Fruit fly (Drosophila melanogaster) whole organism, embryonic: ENCODE data around the gene CG10513.

Experiments
- CG11398 ChIP-seq: fragments of 200-800 bp; sonication (Bioruptor generic); optimal IDR thresholded peaks from 2 replicates; lab custom pipeline; 2016; ENCODE audit warnings: missing biosample characterization, missing genetic modification characterization
- CG11723 ChIP-seq: fragments of 200-800 bp; sonication (Bioruptor generic); optimal IDR thresholded peaks from 2 replicates; lab custom pipeline; 2017; ENCODE audit warnings: missing biosample characterization, mild to moderate bottlenecking, missing genetic modification characterization
- CG13287 ChIP-seq: fragments of 200-800 bp; sonication (Bioruptor generic); IDR thresholded peaks from 2 replicates; pipeline ENCODE4 v1.3.6; 2022; ENCODE audit warnings: missing biosample characterization, missing genetic modification characterization; ENCODE audit not compliant: partially characterized antibody
- CG13424 ChIP-seq: fragments of 200-800 bp; sonication (Bioruptor generic); optimal IDR thresholded peaks from 2 replicates; lab custom pipeline; 2019; ENCODE audit warnings: missing biosample characterization, mild to moderate bottlenecking, missing genetic modification characterization, moderate library complexity
- CG15011 ChIP-seq: fragments of 200-800 bp; sonication (Bioruptor generic); optimal IDR thresholded peaks from 3 replicates; lab custom pipeline; 2018; ENCODE audit warnings: missing biosample characterization, mild to moderate bottlenecking, missing genetic modification characterization
- CG15269 ChIP-seq: fragments of 200-800 bp; sonication (Bioruptor generic); optimal IDR thresholded peaks from 2 replicates; lab custom pipeline; 2018; ENCODE audit warnings: missing biosample characterization, mild to moderate bottlenecking, missing genetic modification characterization, moderate library complexity
- CG16863 ChIP-seq: fragments of 200-800 bp; sonication (Bioruptor generic); optimal IDR thresholded peaks from 3 replicates; lab custom pipeline; 2016; ENCODE audit warnings: missing biosample characterization, missing genetic modification characterization
- CG17186 ChIP-seq: fragments of 200-800 bp; sonication (Bioruptor generic); optimal IDR thresholded peaks from 3 replicates; lab custom pipeline; 2017; ENCODE audit warnings: missing biosample characterization, missing genetic modification reagents, missing genetic modification characterization
- CG17328 ChIP-seq: fragments of 200-800 bp; sonication (Bioruptor generic); IDR thresholded peaks from 2 replicates; pipeline ENCODE4 v1.3.6; 2022; ENCODE audit warnings: missing biosample characterization, missing genetic modification characterization
- CG1792 ChIP-seq: fragments of 200-800 bp; sonication (Bioruptor generic); optimal IDR thresholded peaks from 2 replicates; lab custom pipeline; 2016; ENCODE audit warnings: missing biosample characterization, missing genetic modification characterization
- CG18599 ChIP-seq: fragments of 200-800 bp; sonication (Bioruptor generic); optimal IDR thresholded peaks from 3 replicates; lab custom pipeline; 2017; ENCODE audit warnings: missing biosample characterization, missing genetic modification characterization, mild to moderate bottlenecking, moderate library complexity, missing genetic modification reagents
- CG3995 ChIP-seq: fragments of 200-800 bp; sonication (Bioruptor generic); optimal IDR thresholded peaks from 3 replicates; lab custom pipeline; 2016; ENCODE audit warnings: missing biosample characterization, missing genetic modification characterization
- CG7357 ChIP-seq: fragments of 200-800 bp; sonication (Bioruptor generic); IDR thresholded peaks from 3 replicates; pipeline ENCODE4 v1.3.6; 2022; ENCODE audit warnings: missing biosample characterization, missing genetic modification characterization
- CG8290 ChIP-seq, 3 experiments: fragments of 200-800 bp; sonication (Bioruptor generic); optimal IDR thresholded peaks; 2 replicates each; lab custom pipeline; 2016 to 2019; ENCODE audit warnings: missing biosample characterization in 3 of 3, missing genetic modification characterization in 3 of 3, mild to moderate bottlenecking in 2 of 3, moderate library complexity in 1 of 3
- CG9817 ChIP-seq: fragments of 200-800 bp; sonication (Bioruptor generic); optimal IDR thresholded peaks from 2 replicates; lab custom pipeline; 2018; ENCODE audit warnings: missing biosample characterization, mild to moderate bottlenecking, missing genetic modification characterization, moderate library complexity
- D ChIP-seq, 2 experiments: fragments of 200-800 bp in 1 of 2; fragments of >200 bp in 1 of 2; sonication (Bioruptor generic) in 1 of 2; optimal IDR thresholded peaks; 2 replicates in 1 of 2; 3 replicates in 1 of 2; lab custom pipeline; 2017; ENCODE audit warnings: mild to moderate bottlenecking in 1 of 2, missing biosample characterization in 1 of 2, missing genetic modification characterization in 1 of 2, missing genetic modification reagents in 1 of 2
- Dref ChIP-seq: fragments of 200-800 bp; sonication (Bioruptor generic); IDR thresholded peaks from 2 replicates; pipeline ENCODE4 v1.3.6; 2022; ENCODE audit warnings: missing biosample characterization, missing genetic modification characterization
- Drgx ChIP-seq: fragments of 200-800 bp; sonication (Bioruptor generic); IDR thresholded peaks from 2 replicates; pipeline ENCODE4 v1.3.6; 2022; ENCODE audit warnings: missing biosample characterization, missing genetic modification characterization
- E2f1 ChIP-seq: fragments of 200-800 bp; sonication (Bioruptor generic); IDR thresholded peaks from 2 replicates; pipeline ENCODE4 v1.3.6; 2022; ENCODE audit warnings: missing biosample characterization, missing genetic modification characterization
- Fer1 ChIP-seq: fragments of 200-800 bp; sonication (Bioruptor generic); optimal IDR thresholded peaks from 2 replicates; lab custom pipeline; 2017; ENCODE audit warnings: missing biosample characterization, mild to moderate bottlenecking, missing genetic modification characterization
- Hr39 ChIP-seq: fragments of >200 bp; optimal IDR thresholded peaks from 2 replicates; lab custom pipeline; 2017
- Hr51 ChIP-seq, 2 experiments: fragments of 200-800 bp; sonication (Bioruptor generic); optimal IDR thresholded peaks; 2 replicates in 1 of 2; 3 replicates in 1 of 2; lab custom pipeline; 2016 to 2018; ENCODE audit warnings: missing biosample characterization in 2 of 2, missing genetic modification characterization in 2 of 2, mild to moderate bottlenecking in 1 of 2, moderate library complexity in 1 of 2
- Nf-YB ChIP-seq: fragments of 200-800 bp; sonication (Bioruptor generic); optimal IDR thresholded peaks from 3 replicates; lab custom pipeline; 2019; ENCODE audit warnings: missing biosample characterization, mild to moderate bottlenecking, missing genetic modification characterization, moderate library complexity
- Usf ChIP-seq: fragments of 200-800 bp; sonication (Bioruptor generic); optimal IDR thresholded peaks from 2 replicates; lab custom pipeline; 2017; ENCODE audit warnings: missing genotype, missing biosample characterization, missing genetic modification characterization
- Vsx1 ChIP-seq: fragments of 200-800 bp; sonication (Bioruptor generic); optimal IDR thresholded peaks from 2 replicates; lab custom pipeline; 2017; ENCODE audit warnings: missing biosample characterization, mild to moderate bottlenecking, missing genetic modification characterization, missing genetic modification reagents
- az2 ChIP-seq: fragments of 200-800 bp; sonication (Bioruptor generic); optimal IDR thresholded peaks from 3 replicates; lab custom pipeline; 2016; ENCODE audit warnings: missing biosample characterization, missing genetic modification characterization
- br ChIP-seq: fragments of >200 bp; optimal IDR thresholded peaks from 2 replicates; lab custom pipeline; 2017
- chm ChIP-seq: fragments of 200-800 bp; sonication (Bioruptor generic); IDR thresholded peaks from 2 replicates; pipeline ENCODE4 v1.3.6; 2022; ENCODE audit warnings: missing biosample characterization, missing genetic modification characterization
- disco-r ChIP-seq: fragments of 200-800 bp; sonication (Bioruptor generic); optimal IDR thresholded peaks from 2 replicates; lab custom pipeline; 2016; ENCODE audit warnings: missing biosample characterization, missing genetic modification characterization
- dysf ChIP-seq: fragments of 200-800 bp; sonication (Bioruptor generic); IDR thresholded peaks from 3 replicates; pipeline ENCODE4 v1.3.6; 2022; ENCODE audit warnings: missing biosample characterization, missing genetic modification characterization
- gce ChIP-seq: fragments of 200-800 bp; sonication (Bioruptor generic); IDR thresholded peaks from 3 replicates; pipeline ENCODE4 v1.3.6; 2022; ENCODE audit warnings: missing biosample characterization, missing genetic modification characterization
- grn ChIP-seq: fragments of 200-800 bp; sonication (Bioruptor generic); optimal IDR thresholded peaks from 3 replicates; lab custom pipeline; 2017; ENCODE audit warnings: missing biosample characterization, missing genetic modification characterization
- ind ChIP-seq: fragments of 200-800 bp; sonication (Bioruptor generic); optimal IDR thresholded peaks from 3 replicates; lab custom pipeline; 2016; ENCODE audit warnings: missing biosample characterization, missing genetic modification characterization
- insv ChIP-seq, 2 experiments: fragments of 200-800 bp; sonication (Bioruptor generic); optimal IDR thresholded peaks; 3 replicates each; lab custom pipeline; 2016 to 2018; ENCODE audit warnings: missing biosample characterization in 2 of 2, missing genetic modification characterization in 2 of 2
- jigr1 ChIP-seq: fragments of 200-800 bp; sonication (Bioruptor generic); IDR thresholded peaks from 3 replicates; pipeline ENCODE4 v1.3.6; 2022; ENCODE audit warnings: missing biosample characterization, missing genetic modification characterization
- jumu ChIP-seq: fragments of 200-800 bp; sonication (Bioruptor generic); optimal IDR thresholded peaks from 3 replicates; lab custom pipeline; 2016; ENCODE audit warnings: missing biosample characterization, missing genetic modification characterization
- kay ChIP-seq: fragments of 200-800 bp; sonication (Bioruptor generic); optimal IDR thresholded peaks from 2 replicates; lab custom pipeline; 2016; ENCODE audit warnings: missing biosample characterization, missing genetic modification characterization
- ken ChIP-seq: fragments of 200-800 bp; sonication (Bioruptor generic); IDR thresholded peaks from 3 replicates; pipeline ENCODE4 v1.3.6; 2022; ENCODE audit warnings: missing biosample characterization, missing genetic modification characterization
- lmd ChIP-seq: fragments of 200-800 bp; sonication (Bioruptor generic); IDR thresholded peaks from 2 replicates; pipeline ENCODE4 v1.3.6; 2022; ENCODE audit warnings: missing biosample characterization, missing genetic modification characterization
- mirr ChIP-seq: fragments of 200-800 bp; sonication (Bioruptor generic); optimal IDR thresholded peaks from 3 replicates; lab custom pipeline; 2018; ENCODE audit warnings: missing biosample characterization, mild to moderate bottlenecking, missing genetic modification characterization
- org-1 ChIP-seq: fragments of 200-800 bp; sonication (Bioruptor generic); optimal IDR thresholded peaks from 2 replicates; lab custom pipeline; 2017; ENCODE audit warnings: missing biosample characterization, missing genetic modification characterization
- pfk ChIP-seq: fragments of 200-800 bp; sonication (Bioruptor generic); optimal IDR thresholded peaks from 2 replicates; lab custom pipeline; 2018; ENCODE audit warnings: missing biosample characterization, mild to moderate bottlenecking, missing genetic modification characterization, moderate library complexity
- phol ChIP-seq: fragments of 200-800 bp; sonication (Bioruptor generic); optimal IDR thresholded peaks from 3 replicates; lab custom pipeline; 2018; ENCODE audit warnings: missing biosample characterization, mild to moderate bottlenecking, missing genetic modification characterization, moderate library complexity
- prd ChIP-seq, 3 experiments: fragments of >200 bp in 2 of 3; fragments of 200-800 bp in 1 of 3; sonication (Bioruptor generic) in 1 of 3; optimal IDR thresholded peaks in 2 of 3; IDR thresholded peaks in 1 of 3; 2 replicates in 2 of 3; 3 replicates in 1 of 3; pipeline versions ENCODE4 v1.3.6 to Lab custom; 2017 to 2022; ENCODE audit warnings: missing biosample characterization in 1 of 3, missing genetic modification characterization in 1 of 3
- sim ChIP-seq: fragments of 200-800 bp; sonication (Bioruptor generic); IDR thresholded peaks from 2 replicates; pipeline ENCODE4 v1.3.6; 2022; ENCODE audit warnings: missing biosample characterization, missing genetic modification characterization
- sna ChIP-seq: fragments of 200-800 bp; sonication (Bioruptor generic); IDR thresholded peaks from 2 replicates; pipeline ENCODE4 v1.3.6; 2022; ENCODE audit warnings: missing biosample characterization, missing genetic modification characterization; ENCODE audit not compliant: partially characterized antibody
- stc ChIP-seq: fragments of 200-800 bp; sonication (Bioruptor generic); IDR thresholded peaks from 2 replicates; pipeline ENCODE4 v1.3.6; 2022; ENCODE audit warnings: missing biosample characterization, missing genetic modification characterization
- tin ChIP-seq: fragments of 200-800 bp; sonication (Bioruptor generic); optimal IDR thresholded peaks from 3 replicates; lab custom pipeline; 2016; ENCODE audit warnings: missing biosample characterization, missing genetic modification characterization

The CG10513 gene

dm6 chr3R:25232271-25232989, 44.6 kb downstream of the CG10513 start, which contains the start of gene Cad96Cb (continued):
- TF ChIP-seq CG18599 (GFP tag; lab: Kevin White, UChicago) = peak; percentile 78
- no peak for TF ChIP-seq prd (optimal IDR thresholded peaks at IDR 0.05; lab: Kevin White, UChicago)
- peak; percentile 75 for TF ChIP-seq prd (GFP tag; IDR thresholded peaks at IDR 0.05; lab: Robert Waterston, UW)
- TF ChIP-seq CG16863 (GFP tag; lab: Kevin White, UChicago) = peak; percentile 82
- 0 out of 3 replicates have a peak, but pooled peaks have one; percentile 35 for TF ChIP-seq gce (GFP tag; lab: Robert Waterston, UW)
- TF ChIP-seq CG17186 = peak; percentile 56
- peak; percentile 56 for TF ChIP-seq kay (GFP tag; lab: Kevin White, UChicago)
- TF ChIP-seq tin (GFP tag; lab: Kevin White, UChicago) = peak; percentile 89
- peak; percentile 48; the same call in 1 of the 2 replicates for TF ChIP-seq E2f1
- peak; percentile 48 to 90 for TF ChIP-seq Hr51 (GFP tag; optimal IDR thresholded peaks at IDR 0.05; lab: Kevin White, UChicago)
- peak; percentile 63 for TF ChIP-seq CG1792
- TF ChIP-seq insv (GFP tag; optimal IDR thresholded peaks at IDR 0.05; lab: Kevin White, UChicago) = peak in 1 of 2 experiments; percentile 3
- TF ChIP-seq Nf-YB (GFP tag; lab: Kevin White, UChicago) = peak; percentile 67
- peak; percentile 80 for TF ChIP-seq CG11723 (GFP tag; lab: Kevin White, UChicago)
- peak; percentile 93 for TF ChIP-seq phol (tag; lab: Kevin White, UChicago)
- peak; percentile 71; the same call in 2 of the 3 replicates for TF ChIP-seq ken
- TF ChIP-seq D (optimal IDR thresholded peaks at IDR 0.05; lab: Kevin White, UChicago) = no peak
- TF ChIP-seq D (GFP tag; optimal IDR thresholded peaks at IDR 0.05; lab: Kevin White, UChicago) = peak; percentile 92
- peak; percentile 61; the same call in 1 of the 2 replicates for TF ChIP-seq lmd (GFP tag; lab: Robert Waterston, UW)
- TF ChIP-seq Hr39 = no peak
- TF ChIP-seq Fer1 = no peak
- TF ChIP-seq CG7357 = 0 out of 3 replicates have a peak, but pooled peaks have one; percentile 50
- peak; percentile 0 for TF ChIP-seq grn
- no peak for TF ChIP-seq br (lab: Kevin White, UChicago)
- peak; percentile 73 for TF ChIP-seq CG15269
- TF ChIP-seq stc (GFP tag; lab: Robert Waterston, UW) = peak; percentile 62; the same call in 1 of the 2 replicates
- peak; percentile 69 for TF ChIP-seq CG11398 (GFP tag; lab: Kevin White, UChicago)
- TF ChIP-seq jumu (GFP tag; lab: Kevin White, UChicago) = peak; percentile 76
- no peak for TF ChIP-seq sna (GFP tag; lab: Robert Waterston, UW)
- TF ChIP-seq org-1 (GFP tag; lab: Kevin White, UChicago) = peak; percentile 87
- TF ChIP-seq Dref = no peak
- no peak for TF ChIP-seq CG8290 (GFP tag; optimal IDR thresholded peaks at IDR 0.05; lab: Kevin White, UChicago)
- peak in 1 of 2 experiments; percentile 3 for TF ChIP-seq CG8290 (tag; optimal IDR thresholded peaks at IDR 0.05; lab: Kevin White, UChicago)
- TF ChIP-seq pfk = no peak
- peak; percentile 37 for TF ChIP-seq CG17328 (GFP tag; lab: Robert Waterston, UW)
- peak; percentile 73 for TF ChIP-seq disco-r (GFP tag; lab: Kevin White, UChicago)
- no peak for TF ChIP-seq mirr (GFP tag; lab: Kevin White, UChicago)
- TF ChIP-seq Vsx1 = peak; percentile 75
- TF ChIP-seq ind (GFP tag; lab: Kevin White, UChicago) = peak; percentile 79
- TF ChIP-seq Drgx (GFP tag; lab: Robert Waterston, UW) = peak; percentile 78; the same call in 1 of the 2 replicates
- TF ChIP-seq sim = no peak
- TF ChIP-seq az2 = peak; percentile 85
- TF ChIP-seq CG3995 (GFP tag; lab: Kevin White, UChicago) = peak; percentile 5
- TF ChIP-seq chm (GFP tag; lab: Robert Waterston, UW) = 0 out of 2 replicates have a peak, but pooled peaks have one; percentile 10
- TF ChIP-seq Usf (GFP tag; lab: Kevin White, UChicago) = peak; percentile 56
- peak; percentile 43 for TF ChIP-seq CG9817 (tag; lab: Kevin White, UChicago)
- peak; percentile 86 for TF ChIP-seq CG13424 (tag; lab: Kevin White, UChicago)
- peak; percentile 73 for TF ChIP-seq dysf (GFP tag; lab: Robert Waterston, UW)
- 0 out of 3 replicates have a peak, but pooled peaks have one; percentile 15 for TF ChIP-seq jigr1
- TF ChIP-seq CG13287 (GFP tag; lab: Robert Waterston, UW) = no peak
- peak; percentile 77 for TF ChIP-seq CG15011 (GFP tag; lab: Kevin White, UChicago)
